Fruit fly (Drosophila melanogaster): Measurements from ENCODE around the gene CG15531.

DNA sequence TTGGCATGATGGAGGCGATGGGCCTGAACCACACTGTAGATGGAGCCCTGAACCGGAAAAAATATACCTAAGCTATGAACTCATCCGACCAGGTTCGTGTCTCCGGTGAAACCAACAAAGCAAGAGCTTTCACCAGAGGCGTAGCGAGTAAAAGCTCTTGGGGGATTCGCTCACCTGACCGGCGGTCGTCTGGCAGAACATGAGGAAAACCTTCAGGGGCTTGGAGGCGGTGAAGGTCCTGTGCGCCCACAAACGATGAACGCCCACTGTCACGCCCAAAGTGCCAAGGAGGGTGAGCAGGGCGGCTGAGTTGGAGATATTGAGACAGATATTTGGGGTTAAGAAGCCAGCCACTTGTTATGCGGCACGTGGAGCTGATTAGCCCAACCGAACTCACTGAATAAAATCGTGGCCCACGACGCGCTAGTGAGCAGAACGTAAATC, 400 bp downstream of the CG15531 start:
- TF ChIP-seq CG1620 (GFP tag; optimal IDR thresholded peaks at IDR 0.05) (peak; percentile 44), Mnt (GFP tag; optimal IDR thresholded peaks at IDR 0.05) (peak; percentile 84), CG33017 (tag; optimal IDR thresholded peaks at IDR 0.05) (peak; percentile 19), ovo (GFP tag; optimal IDR thresholded peaks at IDR 0.05) (no peak), Crg-1 (GFP tag; optimal IDR thresholded peaks at IDR 0.05) (peak; percentile 22), CG14711 (tag; optimal IDR thresholded peaks at IDR 0.05) (peak; percentile 20), toe (GFP tag; optimal IDR thresholded peaks at IDR 0.05) (no peak), CG7045 (GFP tag; optimal IDR thresholded peaks at IDR 0.05) (no peak)

Measured in whole organism, adult.